Fruit fly (Drosophila melanogaster): ENCODE measurements around the gene CG31441.
A peak's percentile ranks its signal among the peaks of the same experiment; 100 is the strongest.

CG31441 gene

DNA sequence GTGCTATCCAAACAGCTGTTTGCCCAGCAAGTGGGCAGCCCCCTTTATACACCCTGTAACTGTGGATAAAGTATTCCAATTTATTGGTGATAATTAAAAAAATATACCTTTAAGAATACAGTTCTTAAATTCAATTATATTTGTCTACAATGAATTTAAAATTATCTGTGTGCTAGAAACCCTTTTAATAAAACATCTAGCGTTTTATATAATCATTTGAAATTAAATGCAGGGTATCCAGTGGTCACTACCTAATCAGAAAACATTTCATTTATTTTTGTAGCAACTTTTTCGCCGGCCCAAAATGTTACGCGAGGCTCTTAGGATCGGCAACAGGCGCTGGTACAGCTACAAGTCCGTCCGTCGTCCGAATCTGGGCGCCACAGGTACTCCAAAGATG lies 9.6 kb upstream of the CG31441 start, which contains the start of gene CG17726 (continued):
- peak; percentile 91 for TF ChIP-seq CG3281 (GFP tag; optimal IDR thresholded peaks at IDR 0.05)
- TF ChIP-seq C15 (GFP tag; IDR thresholded peaks at IDR 0.05), result peak; percentile 92
- TF ChIP-seq CG10209 (GFP tag; optimal IDR thresholded peaks at IDR 0.05), result peak; percentile 97
- peak; percentile 86 for TF ChIP-seq CG9609 (GFP tag; optimal IDR thresholded peaks at IDR 0.05)
- TF ChIP-seq Ravus (GFP tag; IDR thresholded peaks at IDR 0.05), result peak; percentile 95
- peak; percentile 98 for TF ChIP-seq Ptx1 (GFP tag; IDR thresholded peaks at IDR 0.05)
- TF ChIP-seq Poxn (GFP tag; IDR thresholded peaks at IDR 0.05), result peak; percentile 90
- peak; percentile 97 for TF ChIP-seq CG8765 (GFP tag; IDR thresholded peaks at IDR 0.05)
- no peak for TF ChIP-seq amos (GFP tag; IDR thresholded peaks at IDR 0.05; ENCODE audit: partially characterized antibody)
- TF ChIP-seq B-H1 (GFP tag; IDR thresholded peaks at IDR 0.05), result peak; percentile 97
- no peak for TF ChIP-seq corto (GFP tag; optimal IDR thresholded peaks at IDR 0.05)
- TF ChIP-seq CG2712 (tag; optimal IDR thresholded peaks at IDR 0.05), result peak; percentile 99
- peak; percentile 96 for TF ChIP-seq CG9932 (GFP tag; IDR thresholded peaks at IDR 0.05)
- peak; percentile 98 for TF ChIP-seq gcm (GFP tag; optimal IDR thresholded peaks at IDR 0.05)
- TF ChIP-seq Dbx (GFP tag; IDR thresholded peaks at IDR 0.05), result peak; percentile 98
- 0 out of 3 replicates have a peak, but pooled peaks have one; percentile 30 for TF ChIP-seq knrl (GFP tag; IDR thresholded peaks at IDR 0.05; ENCODE audit: partially characterized antibody)
- TF ChIP-seq CG9727 (GFP tag; optimal IDR thresholded peaks at IDR 0.05), result peak; percentile 97
- peak; percentile 69 for TF ChIP-seq CG17802 (tag; optimal IDR thresholded peaks at IDR 0.05)
- peak; percentile 98 for TF ChIP-seq lmd (GFP tag; IDR thresholded peaks at IDR 0.05)
- peak; percentile 95 for TF ChIP-seq al (GFP tag; IDR thresholded peaks at IDR 0.05)
- peak; percentile 96 for TF ChIP-seq CG14667 (GFP tag; IDR thresholded peaks at IDR 0.05)
- TF ChIP-seq CG32772 (GFP tag; IDR thresholded peaks at IDR 0.05), result peak; percentile 98
- TF ChIP-seq CG2116 (GFP tag; optimal IDR thresholded peaks at IDR 0.05), result peak; percentile 86
- peak; percentile 54 for TF ChIP-seq emc (GFP tag; optimal IDR thresholded peaks at IDR 0.05)
- TF ChIP-seq dmrt99B (tag; optimal IDR thresholded peaks at IDR 0.05), result peak; percentile 97
- TF ChIP-seq Vsx1 (GFP tag; optimal IDR thresholded peaks at IDR 0.05), result no peak
- TF ChIP-seq Med (GFP tag), result peak; percentile 97
- TF ChIP-seq CG6854 (GFP tag; optimal IDR thresholded peaks at IDR 0.05), result peak; percentile 89
- TF ChIP-seq Sin3A (optimal IDR thresholded peaks at IDR 0.05), result no peak
- peak; percentile 96 for TF ChIP-seq CG10959 (GFP tag; IDR thresholded peaks at IDR 0.05)
- TF ChIP-seq CG10267 (tag; optimal IDR thresholded peaks at IDR 0.05), result peak; percentile 94
- peak; percentile 97 for TF ChIP-seq Oaz (GFP tag; IDR thresholded peaks at IDR 0.05)
- peak; percentile 99 for TF ChIP-seq CG8924 (tag; optimal IDR thresholded peaks at IDR 0.05)
- TF ChIP-seq Spps (tag; optimal IDR thresholded peaks at IDR 0.05), result peak; percentile 96
- TF ChIP-seq CG1233 (GFP tag; optimal IDR thresholded peaks at IDR 0.05), result peak; percentile 91
- peak; percentile 99 for TF ChIP-seq sens (GFP tag)
- TF ChIP-seq abd-A (tag; optimal IDR thresholded peaks at IDR 0.05), result no peak
- TF ChIP-seq CG17385 (GFP tag; optimal IDR thresholded peaks at IDR 0.05), result peak; percentile 96
- TF ChIP-seq Lim3 (GFP tag; IDR thresholded peaks at IDR 0.05), result peak; percentile 92
- peak; percentile 96 for TF ChIP-seq CG11247 (GFP tag; IDR thresholded peaks at IDR 0.05)
- peak; percentile 98 for TF ChIP-seq esg (GFP tag; conservative IDR thresholded peaks at IDR 0.05)
- TF ChIP-seq insv (GFP tag; optimal IDR thresholded peaks at IDR 0.05), result peak in 1 of 2 experiments; percentile 60
- no peak for TF ChIP-seq HLH4C (GFP tag; IDR thresholded peaks at IDR 0.05; ENCODE audit: partially characterized antibody)
- peak; percentile 93 for TF ChIP-seq CG6272 (GFP tag; IDR thresholded peaks at IDR 0.05)
- TF ChIP-seq gsb (GFP tag; IDR thresholded peaks at IDR 0.05), result peak; percentile 89
- peak; percentile 12 for TF ChIP-seq CG9797 (GFP tag; optimal IDR thresholded peaks at IDR 0.05)
- TF ChIP-seq Pdp1 (GFP tag; optimal IDR thresholded peaks at IDR 0.05), result peak; percentile 90 to 95
- peak; percentile 94 for TF ChIP-seq CG13624 (GFP tag; optimal IDR thresholded peaks at IDR 0.05)
- peak; percentile 82 for TF ChIP-seq CG4360 (GFP tag; IDR thresholded peaks at IDR 0.05)
- peak; percentile 62 to 99 for TF ChIP-seq bsh (GFP tag; optimal IDR thresholded peaks at IDR 0.05)
- peak; percentile 95 for TF ChIP-seq tin (GFP tag; optimal IDR thresholded peaks at IDR 0.05)
- peak; percentile 86 for TF ChIP-seq Gsc (GFP tag; IDR thresholded peaks at IDR 0.05)

Measured in whole organism, embryonic.